Worm (Caenorhabditis elegans) whole organism, L1 larva: Measurements from ENCODE around the gene dcaf-1.
A peak's percentile ranks its signal among the peaks of the same experiment; 100 is the strongest.

Experiments
- C04F5.9 ChIP-seq: sonication (generic microtip); optimal IDR thresholded peaks from 2 replicates; lab custom pipeline; 2016; ENCODE audit warnings: missing genetic modification characterization, missing compliant biosample characterization
- C16A3.4 ChIP-seq: fragments of 150-350 bp; optimal IDR thresholded peaks from 2 replicates; lab custom pipeline; 2014; ENCODE audit warnings: missing biosample characterization, missing genetic modification characterization
- F16B12.6 ChIP-seq: fragments of 150-350 bp; optimal IDR thresholded peaks from 2 replicates; lab custom pipeline; 2014; ENCODE audit warnings: missing biosample characterization, missing genetic modification characterization
- alr-1 ChIP-seq: fragments of 200-800 bp; sonication (Bioruptor generic); optimal IDR thresholded peaks from 2 replicates; lab custom pipeline; 2018; ENCODE audit warnings: borderline replicate concordance, mild to moderate bottlenecking, missing genetic modification characterization, missing compliant biosample characterization
- aly-2 ChIP-seq: fragments of 150-350 bp; optimal IDR thresholded peaks from 2 replicates; lab custom pipeline; 2014; ENCODE audit warnings: missing biosample characterization, missing genetic modification characterization
- blmp-1 ChIP-seq: fragments of 150-350 bp; optimal IDR thresholded peaks from 2 replicates; lab custom pipeline; 2014; ENCODE audit warnings: missing biosample characterization, missing genetic modification characterization
- ceh-63 ChIP-seq: fragments of 200-800 bp; sonication (Bioruptor generic); optimal IDR thresholded peaks from 2 replicates; lab custom pipeline; 2018; ENCODE audit warnings: mild to moderate bottlenecking, missing genetic modification characterization, missing compliant biosample characterization
- ceh-8 ChIP-seq: fragments of 200-800 bp; sonication (Bioruptor generic); optimal IDR thresholded peaks from 2 replicates; lab custom pipeline; 2018; ENCODE audit warnings: mild to moderate bottlenecking, missing genetic modification characterization, moderate library complexity, missing compliant biosample characterization
- ceh-90 ChIP-seq: sonication (generic microtip); optimal IDR thresholded peaks from 2 replicates; lab custom pipeline; 2016; ENCODE audit warnings: missing genetic modification characterization, missing compliant biosample characterization
- ces-1 ChIP-seq: fragments of 150-350 bp; optimal IDR thresholded peaks from 2 replicates; lab custom pipeline; 2014; ENCODE audit warnings: missing biosample characterization, missing genetic modification reagents, missing genetic modification characterization
- efl-3 ChIP-seq: fragments of 200-800 bp; sonication (Bioruptor generic); optimal IDR thresholded peaks from 2 replicates; lab custom pipeline; 2018; ENCODE audit warnings: mild to moderate bottlenecking, missing genetic modification characterization, missing compliant biosample characterization
- egl-13 ChIP-seq: sonication (generic microtip); optimal IDR thresholded peaks from 2 replicates; lab custom pipeline; 2016; ENCODE audit warnings: missing genotype, missing genetic modification reagents, missing genetic modification characterization, missing compliant biosample characterization
- egl-27 ChIP-seq, 2 experiments: fragments of 150-350 bp in 1 of 2; sonication (generic microtip); optimal IDR thresholded peaks; 3 replicates each; lab custom pipeline; 2017 to 2018; ENCODE audit warnings: missing biosample characterization in 2 of 2, missing genetic modification characterization in 2 of 2, missing genetic modification reagents in 2 of 2
- elt-2 ChIP-seq: sonication (generic microtip); optimal IDR thresholded peaks from 2 replicates; lab custom pipeline; 2016; ENCODE audit warnings: missing genetic modification characterization, mild to moderate bottlenecking, inconsistent platforms, missing compliant biosample characterization, missing genetic modification reagents
- elt-3 ChIP-seq, 6 experiments: fragments of 150-350 bp in 1 of 6; sonication (generic microtip); optimal IDR thresholded peaks; 2 replicates each; lab custom pipeline; 2017 to 2018; ENCODE audit warnings: missing biosample characterization in 6 of 6, missing genetic modification characterization in 6 of 6, inconsistent platforms in 1 of 6
- ets-5 ChIP-seq: fragments of 200-800 bp; sonication (Bioruptor generic); IDR thresholded peaks from 2 replicates; pipeline ENCODE4 v1.3.6; 2022; ENCODE audit warnings: missing genetic modification characterization, missing compliant biosample characterization
- fkh-4 ChIP-seq: sonication (generic microtip); optimal IDR thresholded peaks from 2 replicates; lab custom pipeline; 2016; ENCODE audit warnings: missing compliant biosample characterization, missing genetic modification characterization, borderline replicate concordance
- fkh-8 ChIP-seq: sonication (generic microtip); optimal IDR thresholded peaks from 2 replicates; lab custom pipeline; 2016; ENCODE audit warnings: mild to moderate bottlenecking, missing genetic modification characterization, missing compliant biosample characterization
- grh-1 ChIP-seq: fragments of 200-800 bp; sonication (Bioruptor generic); IDR thresholded peaks from 2 replicates; pipeline ENCODE4 v1.3.6; 2022; ENCODE audit warnings: missing genetic modification reagents, missing genetic modification characterization, missing compliant biosample characterization
- hlh-4 ChIP-seq: sonication (generic microtip); optimal IDR thresholded peaks from 2 replicates; lab custom pipeline; 2016; ENCODE audit warnings: mild to moderate bottlenecking, missing genetic modification characterization, missing compliant biosample characterization
- jun-1 ChIP-seq: fragments of 150-350 bp; optimal IDR thresholded peaks from 2 replicates; lab custom pipeline; 2014; ENCODE audit warnings: missing biosample characterization, missing genetic modification reagents, missing genetic modification characterization
- lin-13 ChIP-seq: fragments of 150-350 bp; optimal IDR thresholded peaks from 2 replicates; lab custom pipeline; 2014; ENCODE audit warnings: missing biosample characterization, missing genetic modification reagents, missing genetic modification characterization
- lin-15B ChIP-seq: fragments of 150-350 bp; sonication (generic microtip); optimal IDR thresholded peaks from 3 replicates; lab custom pipeline; 2014; ENCODE audit warnings: missing biosample characterization, missing genetic modification characterization
- lin-39 ChIP-seq: fragments of 150-350 bp; optimal IDR thresholded peaks from 2 replicates; lab custom pipeline; 2014; ENCODE audit warnings: missing biosample characterization, missing genetic modification reagents, missing genetic modification characterization
- lir-3 ChIP-seq: sonication (generic microtip); optimal IDR thresholded peaks from 2 replicates; lab custom pipeline; 2016; ENCODE audit warnings: mild to moderate bottlenecking, missing genetic modification characterization, moderate library complexity, missing compliant biosample characterization; ENCODE audit not compliant: poor library complexity
- mab-9 ChIP-seq: fragments of 200-800 bp; sonication (Bioruptor generic); IDR thresholded peaks from 2 replicates; pipeline ENCODE4 v1.3.6; 2022; ENCODE audit warnings: missing genetic modification reagents, missing genetic modification characterization, missing compliant biosample characterization
- mef-2 ChIP-seq: fragments of 150-350 bp; optimal IDR thresholded peaks from 2 replicates; lab custom pipeline; 2014; ENCODE audit warnings: missing biosample characterization, missing genetic modification characterization
- nhr-12 ChIP-seq: sonication (generic microtip); optimal IDR thresholded peaks from 2 replicates; lab custom pipeline; 2017; ENCODE audit warnings: missing biosample characterization, missing genetic modification characterization
- nhr-19 ChIP-seq: fragments of 200-800 bp; sonication (Bioruptor generic); conservative IDR thresholded peaks from 2 replicates; pipeline ENCODE4 v1.3.6; 2022; ENCODE audit warnings: missing genetic modification characterization, missing compliant biosample characterization
- nhr-28 ChIP-seq: fragments of 150-350 bp; optimal IDR thresholded peaks from 2 replicates; lab custom pipeline; 2014; ENCODE audit warnings: missing biosample characterization, missing genetic modification characterization
- nhr-47 ChIP-seq: sonication (generic microtip); optimal IDR thresholded peaks from 2 replicates; lab custom pipeline; 2016; ENCODE audit warnings: mild to moderate bottlenecking, missing genetic modification characterization, moderate library complexity, missing compliant biosample characterization
- nhr-76 ChIP-seq: sonication (generic microtip); optimal IDR thresholded peaks from 2 replicates; lab custom pipeline; 2017; ENCODE audit warnings: missing biosample characterization, missing genetic modification characterization
- nhr-77 ChIP-seq: fragments of 150-350 bp; optimal IDR thresholded peaks from 2 replicates; lab custom pipeline; 2014; ENCODE audit warnings: missing biosample characterization, missing genetic modification characterization
- nhr-85 ChIP-seq: sonication (generic microtip); peaks from one replicate; lab custom pipeline; 2016; ENCODE audit warnings: missing genetic modification characterization, inconsistent platforms, missing compliant biosample characterization
- nhr-90 ChIP-seq: sonication (generic microtip); optimal IDR thresholded peaks from 2 replicates; lab custom pipeline; 2016; ENCODE audit warnings: mild to moderate bottlenecking, missing genetic modification characterization, missing compliant biosample characterization; ENCODE audit not compliant: poor library complexity
- pag-3 ChIP-seq: sonication (generic microtip); optimal IDR thresholded peaks from 2 replicates; lab custom pipeline; 2017; ENCODE audit warnings: missing genetic modification characterization, mild to moderate bottlenecking, missing compliant biosample characterization, antibody characterized with exemption, borderline replicate concordance; ENCODE audit not compliant: insufficient read depth
- pax-3 ChIP-seq: fragments of 200-800 bp; sonication (Bioruptor generic); optimal IDR thresholded peaks from 2 replicates; lab custom pipeline; 2018; ENCODE audit warnings: mild to moderate bottlenecking, missing genetic modification characterization, moderate library complexity, missing compliant biosample characterization
- rnt-1 ChIP-seq: sonication (generic microtip); optimal IDR thresholded peaks from 2 replicates; lab custom pipeline; 2016; ENCODE audit warnings: mild to moderate bottlenecking, missing genetic modification characterization, moderate library complexity, missing compliant biosample characterization
- sox-4 ChIP-seq: sonication (generic microtip); optimal IDR thresholded peaks from 2 replicates; lab custom pipeline; 2016; ENCODE audit warnings: missing genetic modification characterization, missing compliant biosample characterization
- sptf-1 ChIP-seq: fragments of 150-350 bp; optimal IDR thresholded peaks from 2 replicates; lab custom pipeline; 2014; ENCODE audit warnings: missing biosample characterization, missing genetic modification characterization
- swsn-7 ChIP-seq: sonication (generic microtip); optimal IDR thresholded peaks from 2 replicates; lab custom pipeline; 2016; ENCODE audit warnings: missing genetic modification characterization, missing compliant biosample characterization
- tbx-2 ChIP-seq: sonication (generic microtip); optimal IDR thresholded peaks from 2 replicates; lab custom pipeline; 2016; ENCODE audit warnings: missing genetic modification characterization, missing compliant biosample characterization
- tlp-1 ChIP-seq: fragments of 150-350 bp; optimal IDR thresholded peaks from 2 replicates; lab custom pipeline; 2014; ENCODE audit warnings: missing biosample characterization, missing genetic modification characterization
- unc-62 ChIP-seq: fragments of 150-350 bp; optimal IDR thresholded peaks from 2 replicates; lab custom pipeline; 2014; ENCODE audit warnings: missing biosample characterization, missing genetic modification reagents, missing genetic modification characterization
- unc-86 ChIP-seq: sonication (generic microtip); optimal IDR thresholded peaks from 2 replicates; lab custom pipeline; 2016; ENCODE audit warnings: missing genetic modification characterization, missing compliant biosample characterization
- unc-98 ChIP-seq: fragments of 200-800 bp; sonication (Bioruptor generic); IDR thresholded peaks from 2 replicates; pipeline ENCODE4 v1.3.6; 2022; ENCODE audit warnings: missing genetic modification characterization, missing compliant biosample characterization
- vab-15 ChIP-seq: sonication (generic microtip); optimal IDR thresholded peaks from 2 replicates; lab custom pipeline; 2017; ENCODE audit warnings: missing genotype, mild to moderate bottlenecking, missing genetic modification characterization, missing compliant biosample characterization
- xbp-1 ChIP-seq: sonication (generic microtip); optimal IDR thresholded peaks from 2 replicates; lab custom pipeline; 2016; ENCODE audit warnings: missing genetic modification characterization, missing compliant biosample characterization
- zag-1 ChIP-seq: fragments of 150-350 bp; optimal IDR thresholded peaks from 2 replicates; lab custom pipeline; 2014; ENCODE audit warnings: missing biosample characterization, missing genetic modification characterization
- ztf-11 ChIP-seq, 2 experiments: sonication (generic microtip); optimal IDR thresholded peaks; 2 replicates each; lab custom pipeline; 2016 to 2017; ENCODE audit warnings: missing genetic modification characterization in 2 of 2, missing biosample characterization in 1 of 2, missing compliant biosample characterization in 1 of 2
- ztf-4 ChIP-seq: fragments of 150-350 bp; optimal IDR thresholded peaks from 2 replicates; lab custom pipeline; 2014; ENCODE audit warnings: missing biosample characterization, missing genetic modification characterization

Gene dcaf-1

ce11 chrIV:9677226-9677992, 29.1 kb downstream of the dcaf-1 start (continued):
- no peak for TF ChIP-seq vab-15 (tag; lab: Kevin White, UChicago)
- no peak for TF ChIP-seq fkh-4
- TF ChIP-seq sox-4 (tag; lab: Kevin White, UChicago), result peak; percentile 30
- 0 out of 2 replicates have a peak, but pooled peaks have one; percentile 31 for TF ChIP-seq grh-1 (GFP tag; lab: Robert Waterston, UW)
- no peak for TF ChIP-seq sptf-1 (tag; lab: Kevin White, UChicago)
- TF ChIP-seq lin-15B (tag; lab: Kevin White, UChicago), result no peak
- no peak for TF ChIP-seq C04F5.9
- peak; percentile 87 for TF ChIP-seq nhr-85 (tag; lab: Kevin White, UChicago)
- TF ChIP-seq nhr-77 (tag; lab: Kevin White, UChicago), result peak; percentile 49
- peak; percentile 43 for TF ChIP-seq egl-13
- no peak for TF ChIP-seq ceh-63
- no peak for TF ChIP-seq hlh-4 (tag; lab: Kevin White, UChicago)
- peak; percentile 1 to 23 for TF ChIP-seq egl-27 (tag; optimal IDR thresholded peaks at IDR 0.05; lab: Kevin White, UChicago)
- no peak for TF ChIP-seq mef-2
- no peak for TF ChIP-seq aly-2
- no peak for TF ChIP-seq ces-1 (GFP tag; lab: Kevin White, UChicago)
- peak; percentile 55 for TF ChIP-seq nhr-19 (GFP tag; lab: Robert Waterston, UW)
- TF ChIP-seq efl-3, result no peak
- TF ChIP-seq nhr-28 (tag; lab: Kevin White, UChicago), result no peak
- no peak for TF ChIP-seq unc-98 (GFP tag; lab: Robert Waterston, UW)
- TF ChIP-seq nhr-76, result no peak
- no peak for TF ChIP-seq lin-39 (tag; lab: Kevin White, UChicago)
- peak; percentile 17 for TF ChIP-seq C16A3.4 (tag; lab: Kevin White, UChicago)
- TF ChIP-seq tlp-1 (tag; lab: Kevin White, UChicago), result no peak
- no peak for TF ChIP-seq pag-3
- TF ChIP-seq tbx-2 (tag; lab: Kevin White, UChicago), result peak; percentile 68
- peak; percentile 43 for TF ChIP-seq lir-3 (tag; lab: Kevin White, UChicago)
- TF ChIP-seq F16B12.6 (tag; lab: Kevin White, UChicago), result no peak
- TF ChIP-seq ztf-11 (tag; optimal IDR thresholded peaks at IDR 0.05; lab: Kevin White, UChicago), result no peak
- no peak for TF ChIP-seq mab-9 (GFP tag; lab: Robert Waterston, UW)
- peak; percentile 62 for TF ChIP-seq xbp-1
- TF ChIP-seq rnt-1 (tag; lab: Kevin White, UChicago), result peak; percentile 81
- no peak for TF ChIP-seq pax-3
- no peak for TF ChIP-seq nhr-12
- TF ChIP-seq nhr-47 (tag; lab: Kevin White, UChicago), result peak; percentile 77
- TF ChIP-seq ets-5 (GFP tag; lab: Robert Waterston, UW), result no peak
- TF ChIP-seq lin-13 (GFP tag; lab: Kevin White, UChicago), result peak; percentile 28
- no peak for TF ChIP-seq unc-62 (GFP tag; lab: Kevin White, UChicago)
- peak in 5 of 6 experiments; percentile 22 to 57 (median 40) for TF ChIP-seq elt-3 (tag; optimal IDR thresholded peaks at IDR 0.05; lab: Kevin White, UChicago)
- TF ChIP-seq ceh-90 (tag; lab: Kevin White, UChicago), result no peak
- TF ChIP-seq elt-2 (tag; lab: Kevin White, UChicago), result peak; percentile 23
- peak; percentile 94 for TF ChIP-seq blmp-1 (tag; lab: Kevin White, UChicago)
- TF ChIP-seq swsn-7, result peak; percentile 69
- no peak for TF ChIP-seq alr-1 (tag; lab: Kevin White, UChicago)
- peak; percentile 37 for TF ChIP-seq zag-1
- peak; percentile 65 for TF ChIP-seq unc-86
- peak; percentile 55 for TF ChIP-seq nhr-90 (tag; lab: Kevin White, UChicago)
- no peak for TF ChIP-seq ceh-8 (GFP tag; lab: Kevin White, UChicago)
- peak; percentile 38 for TF ChIP-seq jun-1 (tag; lab: Kevin White, UChicago)
- TF ChIP-seq fkh-8 (tag; lab: Kevin White, UChicago), result peak; percentile 19
- TF ChIP-seq ztf-4 (tag; lab: Kevin White, UChicago), result peak; percentile 41
